Worm (Caenorhabditis elegans): ENCODE results near the gene sly-1.

Gene sly-1

ce11 chrIII:10469574-10470055, 37.2 kb upstream of the sly-1 start, which contains the start of gene D2045.5:
Gene D2045.5, minus strand, starts transcription at chrIII:10469624.
- no peak for TF ChIP-seq scrt-1 (GFP tag; IDR thresholded peaks at IDR 0.05)
- TF ChIP-seq flt-1 (GFP tag; IDR thresholded peaks at IDR 0.05), result no peak
- TF ChIP-seq B0310.2 (tag; optimal IDR thresholded peaks at IDR 0.05), result no peak
- no peak for TF ChIP-seq pes-1 (GFP tag; IDR thresholded peaks at IDR 0.05)
- TF ChIP-seq hmg-4 (GFP tag; optimal IDR thresholded peaks at IDR 0.05), result no peak
- no peak for TF ChIP-seq tbx-37 (GFP tag; conservative IDR thresholded peaks at IDR 0.05)
- TF ChIP-seq ceh-13 (GFP tag; optimal IDR thresholded peaks at IDR 0.05), result no peak
- no peak for TF ChIP-seq tra-4 (tag; optimal IDR thresholded peaks at IDR 0.05)
- no peak for TF ChIP-seq ets-7 (tag; optimal IDR thresholded peaks at IDR 0.05)
- no peak for TF ChIP-seq ama-1 (optimal IDR thresholded peaks at IDR 0.05)
- no peak for TF ChIP-seq hmbx-1 (tag; optimal IDR thresholded peaks at IDR 0.05)
- TF ChIP-seq aly-1 (tag; optimal IDR thresholded peaks at IDR 0.05), result no peak
- no peak for TF ChIP-seq sea-1 (GFP tag; conservative IDR thresholded peaks at IDR 0.05)
- TF ChIP-seq hnd-1 (tag; optimal IDR thresholded peaks at IDR 0.05), result no peak
- no peak for TF ChIP-seq tbx-11 (GFP tag; IDR thresholded peaks at IDR 0.05)
- no peak for TF ChIP-seq F13C5.2 (tag; optimal IDR thresholded peaks at IDR 0.05)

ce11 chrIII:10470927-10471326, 35.9 kb upstream of the sly-1 start, which contains the start of gene cul-1:
Gene cul-1, plus strand, starts transcription at chrIII:10471237.
- TF ChIP-seq ceh-13 (GFP tag; optimal IDR thresholded peaks at IDR 0.05), result no peak
- no peak for TF ChIP-seq tra-4 (tag; optimal IDR thresholded peaks at IDR 0.05)
- TF ChIP-seq hmbx-1 (tag; optimal IDR thresholded peaks at IDR 0.05), result no peak
- TF ChIP-seq hnd-1 (tag; optimal IDR thresholded peaks at IDR 0.05), result no peak
- TF ChIP-seq ets-7 (tag; optimal IDR thresholded peaks at IDR 0.05), result no peak
- no peak for TF ChIP-seq sea-1 (GFP tag; conservative IDR thresholded peaks at IDR 0.05)
- no peak for TF ChIP-seq F13C5.2 (tag; optimal IDR thresholded peaks at IDR 0.05)
- TF ChIP-seq flt-1 (GFP tag; IDR thresholded peaks at IDR 0.05), result no peak
- no peak for TF ChIP-seq B0310.2 (tag; optimal IDR thresholded peaks at IDR 0.05)
- no peak for TF ChIP-seq tbx-37 (GFP tag; conservative IDR thresholded peaks at IDR 0.05)
- no peak for TF ChIP-seq scrt-1 (GFP tag; IDR thresholded peaks at IDR 0.05)
- TF ChIP-seq tbx-11 (GFP tag; IDR thresholded peaks at IDR 0.05), result no peak
- no peak for TF ChIP-seq ama-1 (optimal IDR thresholded peaks at IDR 0.05)
- TF ChIP-seq pes-1 (GFP tag; IDR thresholded peaks at IDR 0.05), result no peak
- TF ChIP-seq aly-1 (tag; optimal IDR thresholded peaks at IDR 0.05), result no peak
- no peak for TF ChIP-seq ceh-36 (tag; optimal IDR thresholded peaks at IDR 0.05)
- no peak for TF ChIP-seq hmg-4 (GFP tag; optimal IDR thresholded peaks at IDR 0.05)

DNA sequence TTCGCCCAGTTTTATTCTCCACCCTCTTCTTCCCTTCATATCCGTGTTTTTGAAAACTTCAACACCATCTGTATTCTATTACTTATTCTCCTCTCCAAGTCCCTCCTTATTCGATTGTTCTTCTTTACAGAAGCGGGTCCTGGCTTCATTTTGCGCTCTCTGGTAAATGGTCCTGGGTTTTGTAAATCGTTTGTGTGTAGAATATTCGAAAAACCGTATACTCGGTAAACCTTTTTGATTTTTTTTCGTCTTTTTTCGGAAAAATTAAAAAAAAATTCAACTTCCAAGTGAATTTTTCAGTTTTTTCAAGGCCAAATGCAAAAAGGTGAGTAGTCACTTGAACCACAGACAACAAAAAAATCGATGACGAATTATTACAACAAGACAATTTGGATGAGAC, 31.9 kb upstream of the sly-1 start, which contains the start of gene D2045.9:
Gene D2045.9 (plus strand): TSS at position 301 of the 400 bp plus-strand sequence.
- TF ChIP-seq hmg-4 (GFP tag; optimal IDR thresholded peaks at IDR 0.05), result no peak

- TF ChIP-seq flt-1 (GFP tag; IDR thresholded peaks at IDR 0.05) (no peak), ceh-13 (GFP tag; optimal IDR thresholded peaks at IDR 0.05) (no peak), B0310.2 (tag; optimal IDR thresholded peaks at IDR 0.05) (no peak), ama-1 (optimal IDR thresholded peaks at IDR 0.05) (no peak), F13C5.2 (tag; optimal IDR thresholded peaks at IDR 0.05) (no peak), sea-1 (GFP tag; conservative IDR thresholded peaks at IDR 0.05) (no peak), scrt-1 (GFP tag; IDR thresholded peaks at IDR 0.05) (no peak), ceh-36 (tag; optimal IDR thresholded peaks at IDR 0.05) (no peak), ets-7 (tag; optimal IDR thresholded peaks at IDR 0.05) (no peak), tbx-37 (GFP tag; conservative IDR thresholded peaks at IDR 0.05) (no peak), pes-1 (GFP tag; IDR thresholded peaks at IDR 0.05) (no peak), hmg-4 (GFP tag; optimal IDR thresholded peaks at IDR 0.05) (no peak), hnd-1 (tag; optimal IDR thresholded peaks at IDR 0.05) (no peak), tra-4 (tag; optimal IDR thresholded peaks at IDR 0.05) (no peak)
Measured at ce11 chrIII:10479180-10479579, 27.7 kb upstream of the sly-1 start, which contains the start of gene D2045.7. Gene D2045.7, plus strand, starts transcription at chrIII:10479480.

DNA sequence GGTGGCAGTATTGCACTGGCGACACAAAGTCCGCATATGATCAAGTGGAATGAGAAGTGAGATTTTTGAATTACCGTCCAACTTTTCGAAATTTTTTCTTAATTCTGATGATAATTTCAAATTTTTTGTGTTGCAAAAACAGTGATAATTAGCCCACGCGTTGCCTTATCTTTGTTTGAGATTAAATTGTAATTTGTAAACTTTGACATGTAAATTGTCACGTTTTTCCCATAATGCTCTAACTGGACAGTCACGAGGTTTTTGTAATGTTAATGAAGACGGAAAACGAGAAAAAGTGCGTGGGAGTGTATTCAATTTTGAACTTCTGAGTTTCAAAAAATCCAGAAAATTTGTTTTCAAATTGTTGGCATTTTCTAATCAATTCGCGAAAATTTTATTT, 25.4 kb upstream of the sly-1 start:
- TF ChIP-seq ceh-13 (GFP tag; optimal IDR thresholded peaks at IDR 0.05) (no peak), tbx-37 (GFP tag; conservative IDR thresholded peaks at IDR 0.05) (no peak), B0310.2 (tag; optimal IDR thresholded peaks at IDR 0.05) (no peak), ceh-36 (tag; optimal IDR thresholded peaks at IDR 0.05) (no peak), scrt-1 (GFP tag; IDR thresholded peaks at IDR 0.05) (no peak), sea-1 (GFP tag; conservative IDR thresholded peaks at IDR 0.05) (no peak), tra-4 (tag; optimal IDR thresholded peaks at IDR 0.05) (no peak), ets-7 (tag; optimal IDR thresholded peaks at IDR 0.05) (no peak), flt-1 (GFP tag; IDR thresholded peaks at IDR 0.05) (no peak), ama-1 (optimal IDR thresholded peaks at IDR 0.05) (no peak), hnd-1 (tag; optimal IDR thresholded peaks at IDR 0.05) (no peak), tbx-11 (GFP tag; IDR thresholded peaks at IDR 0.05) (no peak), hmbx-1 (tag; optimal IDR thresholded peaks at IDR 0.05) (no peak), aly-1 (tag; optimal IDR thresholded peaks at IDR 0.05) (no peak)

- no peak for TF ChIP-seq pes-1 (GFP tag; IDR thresholded peaks at IDR 0.05)
Measured at ce11 chrIII:10481988-10482387, 24.9 kb upstream of the sly-1 start, which contains the start of gene D2045.8. Gene D2045.8, plus strand, starts transcription at chrIII:10482288.

DNA sequence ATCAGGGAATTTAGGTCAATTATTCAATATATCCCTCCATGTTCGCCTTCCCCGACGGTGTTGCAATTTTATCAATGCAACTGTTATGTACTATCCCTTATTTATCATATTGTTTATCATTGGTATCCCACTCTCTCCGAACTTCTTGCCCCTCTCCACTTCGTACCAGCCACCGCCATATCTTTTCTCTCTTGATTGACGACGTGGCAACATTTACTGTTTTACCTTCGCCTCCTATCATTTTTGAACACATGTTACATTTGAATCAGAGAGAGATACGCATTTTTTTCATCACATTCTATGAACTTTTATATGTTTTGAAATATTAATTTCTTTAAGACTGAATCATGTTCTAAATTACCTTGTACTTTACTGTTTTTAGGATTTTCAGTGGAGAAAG, 20.4 kb upstream of the sly-1 start:
- TF ChIP-seq aly-1 (tag; optimal IDR thresholded peaks at IDR 0.05), result no peak
- no peak for TF ChIP-seq ama-1 (optimal IDR thresholded peaks at IDR 0.05)
- no peak for TF ChIP-seq sea-1 (GFP tag; conservative IDR thresholded peaks at IDR 0.05)
- TF ChIP-seq tbx-37 (GFP tag; conservative IDR thresholded peaks at IDR 0.05), result no peak

DNA sequence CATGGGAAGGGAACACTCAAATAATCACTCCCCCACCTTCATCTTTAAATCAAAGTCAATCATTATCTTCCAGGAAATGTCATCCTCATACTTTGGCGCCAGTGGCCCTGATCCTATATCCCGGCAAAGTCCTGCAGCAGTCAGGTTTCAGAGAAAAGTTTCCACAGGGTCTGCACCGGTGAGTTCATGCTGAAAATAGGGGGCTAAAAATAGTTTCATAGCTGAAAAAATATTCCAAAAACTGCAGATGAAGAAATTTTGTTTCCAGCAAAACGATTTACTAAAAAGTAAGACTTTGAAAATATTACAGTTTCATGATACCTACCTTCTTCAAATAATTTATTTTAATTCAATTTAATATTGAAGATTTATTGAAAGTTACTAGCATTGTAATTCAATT, 18.8 kb upstream of the sly-1 start, which contains the start of gene ptr-25:
Gene ptr-25 (plus strand): TSS at position 73 of the 400 bp plus-strand sequence.
- TF ChIP-seq F13C5.2 (tag; optimal IDR thresholded peaks at IDR 0.05) (no peak), flt-1 (GFP tag; IDR thresholded peaks at IDR 0.05) (no peak), tbx-11 (GFP tag; IDR thresholded peaks at IDR 0.05) (no peak), ets-7 (tag; optimal IDR thresholded peaks at IDR 0.05) (no peak), sea-1 (GFP tag; conservative IDR thresholded peaks at IDR 0.05) (no peak), B0310.2 (tag; optimal IDR thresholded peaks at IDR 0.05) (no peak), tbx-37 (GFP tag; conservative IDR thresholded peaks at IDR 0.05) (no peak), hnd-1 (tag; optimal IDR thresholded peaks at IDR 0.05) (no peak), ceh-13 (GFP tag; optimal IDR thresholded peaks at IDR 0.05) (no peak), ceh-36 (tag; optimal IDR thresholded peaks at IDR 0.05) (no peak), hmbx-1 (tag; optimal IDR thresholded peaks at IDR 0.05) (no peak), ama-1 (optimal IDR thresholded peaks at IDR 0.05) (no peak)

Data from whole organism, early embryonic.